Fruit fly (Drosophila melanogaster) whole organism, adult: ENCODE measurements around the gene Pex14.

ENCODE experiments used
- CG11617 ChIP-seq: fragments of 200-800 bp; sonication (Bioruptor generic); optimal IDR thresholded peaks from 2 replicates; lab custom pipeline; 2017; ENCODE audit warnings: mild to moderate bottlenecking, missing biosample characterization, missing genetic modification reagents, missing genetic modification characterization
- CG12768 ChIP-seq: fragments of 200-800 bp; sonication (Bioruptor generic); optimal IDR thresholded peaks from 2 replicates; lab custom pipeline; 2017; ENCODE audit warnings: missing biosample characterization, missing genetic modification characterization, mild to moderate bottlenecking, moderate library complexity, missing genetic modification reagents
- CG14711 ChIP-seq: fragments of 200-800 bp; sonication (Bioruptor generic); optimal IDR thresholded peaks from 2 replicates; lab custom pipeline; 2018; ENCODE audit warnings: missing biosample characterization, mild to moderate bottlenecking, missing genetic modification characterization, moderate library complexity
- CG1620 ChIP-seq: fragments of 200-800 bp; sonication (Bioruptor generic); optimal IDR thresholded peaks from 2 replicates; lab custom pipeline; 2016; ENCODE audit warnings: missing biosample characterization, missing genetic modification characterization
- CG5204 ChIP-seq: fragments of 200-800 bp; sonication (Bioruptor generic); optimal IDR thresholded peaks from 2 replicates; lab custom pipeline; 2016; ENCODE audit warnings: missing biosample characterization, missing genetic modification characterization
- Hr96 ChIP-seq: fragments of 200-800 bp; sonication (Bioruptor generic); optimal IDR thresholded peaks from 2 replicates; lab custom pipeline; 2016; ENCODE audit warnings: missing biosample characterization, missing genetic modification characterization
- cnc ChIP-seq, 2 experiments: fragments of >200 bp; optimal IDR thresholded peaks; 2 replicates each; lab custom pipeline; 2017
- kay ChIP-seq: fragments of 200-800 bp; sonication (Bioruptor generic); peaks from one replicate; lab custom pipeline; 2016; ENCODE audit warnings: missing biosample characterization, missing genetic modification characterization, borderline replicate concordance

- TF ChIP-seq CG14711 (tag; lab: Kevin White, UChicago) (no peak), CG11617 (GFP tag; lab: Kevin White, UChicago) (no peak), cnc (optimal IDR thresholded peaks at IDR 0.05; lab: Kevin White, UChicago) (no peak), kay (GFP tag; lab: Kevin White, UChicago) (no peak), Hr96 (GFP tag; lab: Kevin White, UChicago) (no peak), CG5204 (GFP tag; lab: Kevin White, UChicago) (no peak), CG12768 (GFP tag; lab: Kevin White, UChicago) (no peak), CG1620 (no peak)
These were observed 44.9 kb upstream of the Pex14 start for dm6 chr3L:20733530-20734257.
